Worm (Caenorhabditis elegans) whole organism, midembryonic: ENCODE measurements around the gene mtl-1.

Experiments used
- cog-1 ChIP-seq: sonication (generic microtip); optimal IDR thresholded peaks from 2 replicates; lab custom pipeline; 2016; ENCODE audit warnings: missing genetic modification characterization, missing compliant biosample characterization
- flt-1 ChIP-seq: fragments of 200-800 bp; sonication (Bioruptor generic); IDR thresholded peaks from 2 replicates; pipeline ENCODE4 v1.3.6; 2022; ENCODE audit warnings: missing genetic modification characterization, missing compliant biosample characterization
- med-1 ChIP-seq: sonication (generic microtip); optimal IDR thresholded peaks from 2 replicates; lab custom pipeline; 2017; ENCODE audit warnings: missing genetic modification characterization, mild to moderate bottlenecking, missing compliant biosample characterization, antibody characterized with exemption, missing genetic modification reagents; ENCODE audit not compliant: insufficient read depth
- ref-1 ChIP-seq: fragments of 200-800 bp; sonication (Bioruptor generic); conservative IDR thresholded peaks from 2 replicates; pipeline ENCODE4 v1.3.6; 2022; ENCODE audit warnings: missing genetic modification reagents, missing genetic modification characterization, missing compliant biosample characterization
- tab-1 ChIP-seq: fragments of 200-800 bp; sonication (Bioruptor generic); IDR thresholded peaks from 2 replicates; pipeline ENCODE4 v1.3.6; 2022; ENCODE audit warnings: missing genetic modification characterization, missing compliant biosample characterization
- ztf-29 ChIP-seq: fragments of 200-800 bp; sonication (Bioruptor generic); IDR thresholded peaks from 2 replicates; pipeline ENCODE4 v1.3.6; 2022; ENCODE audit warnings: missing genetic modification reagents, missing genetic modification characterization, missing compliant biosample characterization

DNA sequence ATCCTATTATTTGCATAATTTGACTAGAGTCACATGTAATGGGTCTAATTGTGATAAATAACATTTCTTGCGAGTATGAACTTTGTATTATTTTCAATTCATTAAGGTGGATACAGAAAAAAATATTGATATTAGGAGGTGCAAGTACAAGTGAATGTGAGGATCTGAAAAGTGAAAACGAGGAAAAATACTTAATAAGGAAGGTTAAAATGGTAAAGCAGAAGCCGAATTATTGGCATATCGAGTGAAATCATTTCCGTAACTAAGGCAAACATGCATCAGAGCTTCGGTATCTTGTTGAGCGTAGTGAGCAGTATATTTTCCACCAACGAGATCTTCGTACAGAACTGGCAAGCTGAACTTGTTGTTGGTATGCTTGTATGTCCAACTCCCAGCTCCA, 12.8 kb upstream of the mtl-1 start:
- no peak for TF ChIP-seq cog-1 (tag; lab: Kevin White, UChicago)
- TF ChIP-seq flt-1 (GFP tag; lab: Robert Waterston, UW): no peak
- no peak for TF ChIP-seq tab-1 (GFP tag; lab: Robert Waterston, UW)
- TF ChIP-seq ztf-29 (GFP tag; lab: Robert Waterston, UW): no peak
- TF ChIP-seq med-1 (GFP tag; lab: Kevin White, UChicago): no peak
- TF ChIP-seq ref-1 (GFP tag; lab: Robert Waterston, UW): no peak
